Comparison of ENCODE assay signal across 2 worm cellular contexts in the genomic region with DNA sequence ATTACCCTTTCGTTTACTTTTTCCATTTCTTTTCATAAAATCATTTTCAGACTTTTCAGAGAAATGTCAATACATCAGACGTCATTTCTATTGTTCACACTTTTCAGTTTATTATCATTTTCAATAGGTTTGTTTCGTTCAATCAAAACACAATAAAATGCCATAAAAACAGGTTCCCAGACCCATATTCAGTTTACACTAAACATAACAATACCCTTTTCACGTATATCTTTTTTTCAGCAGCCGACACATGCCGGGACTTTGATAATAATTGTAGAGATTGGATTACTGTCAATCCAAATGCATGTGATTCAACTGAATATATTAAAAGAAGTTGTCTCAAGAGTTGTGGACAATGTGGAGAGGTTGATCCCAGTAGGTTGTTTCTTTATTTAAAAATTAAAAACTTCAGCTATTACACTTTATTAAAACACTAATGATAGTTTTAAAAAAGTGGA.
TF ChIP-seq lines count a peak whose summit lies in the region.

A gene (plus strand): TSS at position 51 of the 458 bp plus-strand sequence.

TF ChIP-seq in whole organism, L2 larva, 48 proteins besides CTCF, POLR2A, EP300 and RAD21:
- TF ChIP-seq snpc-4 (tag; optimal IDR thresholded peaks at IDR 0.05; lab: Kevin White, UChicago): peak; percentile 67
- no peak for TF ChIP-seq ceh-16 (tag; optimal IDR thresholded peaks at IDR 0.05; lab: Kevin White, UChicago)

TF ChIP-seq in whole organism, L3 larva, 47 proteins besides CTCF, POLR2A, EP300 and RAD21:
- TF ChIP-seq snpc-4 (tag; optimal IDR thresholded peaks at IDR 0.05; lab: Kevin White, UChicago): peak; percentile 77
- TF ChIP-seq hmg-11 (tag; optimal IDR thresholded peaks at IDR 0.05; lab: Kevin White, UChicago): no peak
TF ChIP-seq in whole organism, L3 larva: peak in this region for 1.
